Fruit fly (Drosophila melanogaster) whole organism, prepupa: Measurements from ENCODE around the gene CG4408.

Experiments
- Blimp-1 ChIP-seq: fragments of 200-800 bp; sonication (Bioruptor generic); optimal IDR thresholded peaks from 3 replicates; lab custom pipeline; 2017; ENCODE audit warnings: missing biosample characterization, missing genetic modification characterization, mild to moderate bottlenecking, moderate library complexity, missing genetic modification reagents
- CG10631 ChIP-seq: fragments of 200-800 bp; sonication (Bioruptor generic); optimal IDR thresholded peaks from 2 replicates; lab custom pipeline; 2016; ENCODE audit warnings: missing biosample characterization, missing genetic modification characterization
- CG11294 ChIP-seq: fragments of 200-800 bp; sonication (Bioruptor generic); IDR thresholded peaks from 2 replicates; pipeline ENCODE4 v1.3.6; 2022; ENCODE audit warnings: missing biosample characterization, missing genetic modification characterization
- CG11762 ChIP-seq: fragments of 200-800 bp; sonication (Bioruptor generic); optimal IDR thresholded peaks from 3 replicates; lab custom pipeline; 2016; ENCODE audit warnings: missing biosample characterization, missing genetic modification characterization; ENCODE audit not compliant: insufficient read depth
- CG11902 ChIP-seq: fragments of 200-800 bp; sonication (Bioruptor generic); optimal IDR thresholded peaks from 3 replicates; lab custom pipeline; 2016; ENCODE audit warnings: missing biosample characterization, missing genetic modification characterization
- CG15336 ChIP-seq: fragments of 200-800 bp; sonication (Bioruptor generic); IDR thresholded peaks from 2 replicates; pipeline ENCODE4 v1.3.6; 2022; ENCODE audit warnings: missing biosample characterization, missing genetic modification characterization
- CG1621 ChIP-seq: fragments of 200-800 bp; sonication (Bioruptor generic); optimal IDR thresholded peaks from 3 replicates; lab custom pipeline; 2018; ENCODE audit warnings: missing biosample characterization, mild to moderate bottlenecking, missing genetic modification characterization
- CG16779 ChIP-seq: fragments of 200-800 bp; sonication (Bioruptor generic); optimal IDR thresholded peaks from 3 replicates; lab custom pipeline; 2017; ENCODE audit warnings: missing biosample characterization, mild to moderate bottlenecking, missing genetic modification characterization
- CG3032 ChIP-seq: fragments of 200-800 bp; optimal IDR thresholded peaks from 2 replicates; lab custom pipeline; 2019; ENCODE audit warnings: missing biosample characterization, mild to moderate bottlenecking, missing genetic modification characterization, moderate library complexity
- CG32006 ChIP-seq: fragments of 200-800 bp; sonication (Bioruptor generic); optimal IDR thresholded peaks from 3 replicates; lab custom pipeline; 2017; ENCODE audit warnings: missing biosample characterization, mild to moderate bottlenecking, missing genetic modification characterization
- CG3919 ChIP-seq: fragments of 200-800 bp; sonication (Bioruptor generic); optimal IDR thresholded peaks from 3 replicates; lab custom pipeline; 2016; ENCODE audit warnings: missing biosample characterization, missing genetic modification characterization
- CG4318 ChIP-seq: fragments of 200-800 bp; sonication (Bioruptor generic); optimal IDR thresholded peaks from 3 replicates; lab custom pipeline; 2017; ENCODE audit warnings: missing biosample characterization, mild to moderate bottlenecking, missing genetic modification characterization
- CG6163 ChIP-seq: fragments of 200-800 bp; sonication (Bioruptor generic); IDR thresholded peaks from 3 replicates; pipeline ENCODE4 v1.3.6; 2022; ENCODE audit warnings: missing biosample characterization, missing genetic modification characterization
- CG6276 ChIP-seq: fragments of 200-800 bp; sonication (Bioruptor generic); optimal IDR thresholded peaks from 2 replicates; lab custom pipeline; 2017; ENCODE audit warnings: missing biosample characterization, mild to moderate bottlenecking, missing genetic modification characterization
- CG6792 ChIP-seq: fragments of 200-800 bp; sonication (Bioruptor generic); optimal IDR thresholded peaks from 3 replicates; lab custom pipeline; 2016; ENCODE audit warnings: missing biosample characterization, missing genetic modification characterization
- CG6808 ChIP-seq: fragments of 200-800 bp; sonication (Bioruptor generic); optimal IDR thresholded peaks from 3 replicates; lab custom pipeline; 2017; ENCODE audit warnings: missing biosample characterization, missing genetic modification characterization, mild to moderate bottlenecking, moderate library complexity, missing genetic modification reagents
- CG6854 ChIP-seq: fragments of 200-800 bp; sonication (Bioruptor generic); optimal IDR thresholded peaks from 2 replicates; lab custom pipeline; 2017; ENCODE audit warnings: missing biosample characterization, mild to moderate bottlenecking, missing genetic modification characterization
- CG8119 ChIP-seq: fragments of 200-800 bp; sonication (Bioruptor generic); IDR thresholded peaks from 3 replicates; pipeline ENCODE4 v1.3.6; 2022; ENCODE audit warnings: missing biosample characterization, missing genetic modification characterization
- CG8632 ChIP-seq: fragments of 200-800 bp; sonication (Bioruptor generic); optimal IDR thresholded peaks from 3 replicates; lab custom pipeline; 2016; ENCODE audit warnings: missing biosample characterization, missing genetic modification characterization
- CG9139 ChIP-seq: fragments of 200-800 bp; sonication (Bioruptor generic); optimal IDR thresholded peaks from 3 replicates; lab custom pipeline; 2017; ENCODE audit warnings: missing biosample characterization, mild to moderate bottlenecking, missing genetic modification characterization
- Eip78C ChIP-seq: fragments of 200-800 bp; sonication (Bioruptor generic); peaks from one replicate; lab custom pipeline; 2016; ENCODE audit warnings: missing biosample characterization, missing genetic modification characterization
- Eip93F ChIP-seq: fragments of 200-800 bp; sonication (Bioruptor generic); optimal IDR thresholded peaks from 2 replicates; lab custom pipeline; 2016; ENCODE audit warnings: missing biosample characterization, mild to moderate bottlenecking, missing genetic modification characterization
- Gug ChIP-seq: fragments of 200-800 bp; sonication (Bioruptor generic); IDR thresholded peaks from 2 replicates; pipeline ENCODE4 v1.3.6; 2022; ENCODE audit warnings: missing biosample characterization, missing genetic modification characterization
- Hr39 ChIP-seq: fragments of 200-800 bp; sonication (Bioruptor generic); optimal IDR thresholded peaks from 2 replicates; lab custom pipeline; 2016; ENCODE audit warnings: missing biosample characterization, missing genetic modification characterization
- Hr4 ChIP-seq: fragments of 200-800 bp; sonication (Bioruptor generic); optimal IDR thresholded peaks from 3 replicates; lab custom pipeline; 2016; ENCODE audit warnings: missing biosample characterization, missing genetic modification characterization
- Lpt ChIP-seq: fragments of 200-800 bp; sonication (Bioruptor generic); optimal IDR thresholded peaks from 3 replicates; lab custom pipeline; 2016; ENCODE audit warnings: missing biosample characterization, missing genetic modification characterization
- Met ChIP-seq: fragments of 200-800 bp; sonication (Bioruptor generic); optimal IDR thresholded peaks from 3 replicates; lab custom pipeline; 2016; ENCODE audit warnings: missing biosample characterization, missing genetic modification characterization
- OdsH ChIP-seq: fragments of 200-800 bp; sonication (Bioruptor generic); optimal IDR thresholded peaks from 3 replicates; lab custom pipeline; 2016; ENCODE audit warnings: missing biosample characterization, missing genetic modification characterization
- Smox ChIP-seq: fragments of 200-800 bp; sonication (Bioruptor generic); optimal IDR thresholded peaks from 3 replicates; lab custom pipeline; 2016; ENCODE audit warnings: missing biosample characterization, missing genetic modification characterization
- Sox102F ChIP-seq: fragments of 200-800 bp; sonication (Bioruptor generic); optimal IDR thresholded peaks from 2 replicates; lab custom pipeline; 2016; ENCODE audit warnings: missing biosample characterization, mild to moderate bottlenecking, missing genetic modification characterization
- Sox14 ChIP-seq: fragments of 200-800 bp; sonication (Bioruptor generic); optimal IDR thresholded peaks from 3 replicates; lab custom pipeline; 2016; ENCODE audit warnings: missing biosample characterization, missing genetic modification characterization
- achi ChIP-seq: fragments of 200-800 bp; sonication (Bioruptor generic); optimal IDR thresholded peaks from 3 replicates; lab custom pipeline; 2016; ENCODE audit warnings: missing biosample characterization, missing genetic modification characterization
- acj6 ChIP-seq: fragments of 200-800 bp; sonication (Bioruptor generic); optimal IDR thresholded peaks from 3 replicates; lab custom pipeline; 2016; ENCODE audit warnings: missing biosample characterization, missing genetic modification characterization
- cyc ChIP-seq: fragments of 200-800 bp; sonication (Bioruptor generic); optimal IDR thresholded peaks from 3 replicates; lab custom pipeline; 2016; ENCODE audit warnings: missing biosample characterization, missing genetic modification characterization
- dac ChIP-seq: fragments of 200-800 bp; sonication (Bioruptor generic); optimal IDR thresholded peaks from 2 replicates; lab custom pipeline; 2017; ENCODE audit warnings: missing biosample characterization, mild to moderate bottlenecking, missing genetic modification characterization
- dsx ChIP-seq: fragments of 200-800 bp; optimal IDR thresholded peaks from 3 replicates; lab custom pipeline; 2019; ENCODE audit warnings: missing biosample characterization, mild to moderate bottlenecking, missing genetic modification characterization, moderate library complexity; ENCODE audit not compliant: poor library complexity, severe bottlenecking
- eg ChIP-seq: fragments of 200-800 bp; sonication (Bioruptor generic); IDR thresholded peaks from 3 replicates; pipeline ENCODE4 v1.3.6; 2022; ENCODE audit warnings: missing biosample characterization, missing genetic modification characterization
- esn ChIP-seq: fragments of 200-800 bp; sonication (Bioruptor generic); optimal IDR thresholded peaks from 2 replicates; lab custom pipeline; 2016; ENCODE audit warnings: missing biosample characterization, mild to moderate bottlenecking, missing genetic modification characterization, moderate library complexity
- lz ChIP-seq: fragments of 200-800 bp; sonication (Bioruptor generic); optimal IDR thresholded peaks from 3 replicates; lab custom pipeline; 2016; ENCODE audit warnings: missing biosample characterization, missing genetic modification characterization
- net ChIP-seq: fragments of 200-800 bp; sonication (Bioruptor generic); optimal IDR thresholded peaks from 3 replicates; lab custom pipeline; 2016; ENCODE audit warnings: missing biosample characterization, missing genetic modification characterization
- pdm3 ChIP-seq: fragments of 200-800 bp; sonication (Bioruptor generic); optimal IDR thresholded peaks from 3 replicates; lab custom pipeline; 2016; ENCODE audit warnings: missing biosample characterization, missing genetic modification characterization
- salr ChIP-seq, 2 experiments: fragments of 200-800 bp; sonication (Bioruptor generic); optimal IDR thresholded peaks; 3 replicates each; lab custom pipeline; 2016 to 2018; ENCODE audit warnings: missing biosample characterization in 2 of 2, missing genetic modification characterization in 2 of 2, mild to moderate bottlenecking in 1 of 2
- spab ChIP-seq: fragments of 200-800 bp; sonication (Bioruptor generic); optimal IDR thresholded peaks from 2 replicates; lab custom pipeline; 2017; ENCODE audit warnings: missing biosample characterization, mild to moderate bottlenecking, missing genetic modification characterization, missing genetic modification reagents
- ss ChIP-seq, 2 experiments: fragments of 200-800 bp; sonication (Bioruptor generic); optimal IDR thresholded peaks; 2 replicates in 1 of 2; 3 replicates in 1 of 2; lab custom pipeline; 2017 to 2018; ENCODE audit warnings: mild to moderate bottlenecking in 2 of 2, missing biosample characterization in 2 of 2, missing genetic modification characterization in 2 of 2, moderate library complexity in 1 of 2
- svp ChIP-seq: fragments of 200-800 bp; sonication (Bioruptor generic); peaks from one replicate; lab custom pipeline; 2016; ENCODE audit warnings: missing biosample characterization, missing genetic modification characterization
- topi ChIP-seq: fragments of 200-800 bp; sonication (Bioruptor generic); optimal IDR thresholded peaks from 3 replicates; lab custom pipeline; 2016; ENCODE audit warnings: missing biosample characterization, missing genetic modification characterization
- vri ChIP-seq: fragments of 200-800 bp; sonication (Bioruptor generic); optimal IDR thresholded peaks from 3 replicates; lab custom pipeline; 2016; ENCODE audit warnings: missing biosample characterization, mild to moderate bottlenecking, missing genetic modification characterization

The CG4408 gene

DNA sequence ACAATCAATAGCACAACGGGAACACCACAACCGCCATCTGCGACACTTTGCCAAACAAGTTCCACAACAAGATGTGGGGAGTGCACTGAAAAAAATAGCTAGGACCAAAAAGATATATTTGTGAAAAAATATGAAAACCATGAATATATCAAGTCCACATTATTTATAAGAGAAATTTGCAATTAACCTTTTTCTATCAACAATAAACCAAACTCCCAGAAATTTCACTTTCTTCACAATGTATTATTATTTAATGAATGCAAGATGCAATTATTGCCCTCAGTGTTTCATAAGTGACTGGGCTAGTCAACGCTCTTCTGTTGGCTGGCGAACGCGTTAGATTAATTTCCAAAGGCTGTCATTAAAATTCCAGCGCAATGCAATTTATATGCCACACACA lies 32.3 kb upstream of the CG4408 start:
- TF ChIP-seq Gug (peak; percentile 52; the same call in 1 of the 2 replicates), svp (peak; percentile 60), Sox14 (GFP tag; lab: Kevin White, UChicago) (peak; percentile 33), Hr39 (GFP tag; lab: Kevin White, UChicago) (no peak), acj6 (GFP tag; lab: Kevin White, UChicago) (peak; percentile 3), CG3919 (GFP tag; lab: Kevin White, UChicago) (peak; percentile 43), CG9139 (GFP tag; lab: Kevin White, UChicago) (no peak), dac (peak; percentile 61), dsx (GFP tag; lab: Kevin White, UChicago) (no peak), Hr4 (peak; percentile 82), CG11902 (GFP tag; lab: Kevin White, UChicago) (no peak), CG8632 (GFP tag; lab: Kevin White, UChicago) (no peak), CG6163 (peak; percentile 69; the same call in 2 of the 3 replicates), OdsH (GFP tag; lab: Kevin White, UChicago) (peak; percentile 49), CG8119 (peak; percentile 85), Lpt (peak; percentile 60), topi (no peak), CG6792 (no peak), Blimp-1 (no peak), salr (GFP tag; optimal IDR thresholded peaks at IDR 0.05; lab: Kevin White, UChicago) (peak in 1 of 2 experiments; percentile 49), achi (GFP tag; lab: Kevin White, UChicago) (peak; percentile 45), CG3032 (tag; lab: Kevin White, UChicago) (no peak), eg (peak; percentile 80), CG11294 (peak; percentile 23), cyc (GFP tag; lab: Kevin White, UChicago) (no peak), spab (GFP tag; lab: Kevin White, UChicago) (no peak), CG10631 (GFP tag; lab: Kevin White, UChicago) (peak; percentile 25), vri (GFP tag; lab: Kevin White, UChicago) (no peak), esn (GFP tag; lab: Kevin White, UChicago) (no peak), CG32006 (GFP tag; lab: Kevin White, UChicago) (peak; percentile 83), pdm3 (GFP tag; lab: Kevin White, UChicago) (peak; percentile 35), Eip93F (GFP tag; lab: Kevin White, UChicago) (no peak), lz (GFP tag; lab: Kevin White, UChicago) (no peak), CG15336 (GFP tag; lab: Robert Waterston, UW) (peak; percentile 87), Met (GFP tag; lab: Kevin White, UChicago) (no peak), Smox (GFP tag; lab: Kevin White, UChicago) (no peak), CG16779 (tag; lab: Kevin White, UChicago) (no peak), CG11762 (GFP tag; lab: Kevin White, UChicago) (peak; percentile 11), CG1621 (tag; lab: Kevin White, UChicago) (no peak), CG6276 (GFP tag; lab: Kevin White, UChicago) (peak; percentile 72), CG6808 (GFP tag; lab: Kevin White, UChicago) (no peak), ss (GFP tag; optimal IDR thresholded peaks at IDR 0.05; lab: Kevin White, UChicago) (no peak), CG6854 (GFP tag; lab: Kevin White, UChicago) (no peak), Eip78C (peak; percentile 82), net (peak; percentile 40), Sox102F (GFP tag; lab: Kevin White, UChicago) (no peak), CG4318 (GFP tag; lab: Kevin White, UChicago) (peak; percentile 52)
